Worm (Caenorhabditis elegans) whole organism, L3 larva: ENCODE results near the gene K08E7.8.

Source experiments
- R02D3.7 ChIP-seq: fragments of 150-350 bp; optimal IDR thresholded peaks from 2 replicates; lab custom pipeline; 2014; ENCODE audit warnings: missing biosample characterization, missing genetic modification characterization
- ZK546.5 ChIP-seq: sonication (generic microtip); optimal IDR thresholded peaks from 2 replicates; lab custom pipeline; 2017; ENCODE audit warnings: missing biosample characterization, missing genetic modification characterization
- ceh-28 ChIP-seq: fragments of 150-350 bp; optimal IDR thresholded peaks from 2 replicates; lab custom pipeline; 2014; ENCODE audit warnings: missing biosample characterization, missing genetic modification reagents, missing genetic modification characterization
- elt-2 ChIP-seq: sonication (generic microtip); optimal IDR thresholded peaks from 2 replicates; lab custom pipeline; 2016; ENCODE audit warnings: missing genetic modification reagents, mild to moderate bottlenecking, missing genetic modification characterization, missing compliant biosample characterization
- lin-15B ChIP-seq: fragments of 150-350 bp; optimal IDR thresholded peaks from 2 replicates; lab custom pipeline; 2014; ENCODE audit warnings: missing biosample characterization, missing genetic modification characterization
- lin-39 ChIP-seq: fragments of 150-350 bp; optimal IDR thresholded peaks from 2 replicates; lab custom pipeline; 2018; ENCODE audit warnings: missing biosample characterization, missing genetic modification reagents, missing genetic modification characterization
- nhr-12 ChIP-seq: fragments of 150-350 bp; optimal IDR thresholded peaks from 2 replicates; lab custom pipeline; 2014; ENCODE audit warnings: missing biosample characterization, missing genetic modification characterization
- nhr-237 ChIP-seq: fragments of 150-350 bp; optimal IDR thresholded peaks from 2 replicates; lab custom pipeline; 2014; ENCODE audit warnings: missing biosample characterization, missing genetic modification characterization
- nhr-25 ChIP-seq: sonication (generic microtip); optimal IDR thresholded peaks from 2 replicates; lab custom pipeline; 2017; ENCODE audit warnings: missing biosample characterization, missing genetic modification characterization
- nhr-28 ChIP-seq: fragments of 150-350 bp; optimal IDR thresholded peaks from 2 replicates; lab custom pipeline; 2014; ENCODE audit warnings: missing biosample characterization, missing genetic modification characterization
- unc-62 ChIP-seq: fragments of 150-350 bp; sonication (generic microtip); optimal IDR thresholded peaks from 4 replicates; lab custom pipeline; 2014; ENCODE audit warnings: missing biosample characterization, missing genetic modification reagents, missing genetic modification characterization

ce11 chrIV:12536358-12536757, 49.5 kb downstream of the K08E7.8 start:
- TF ChIP-seq nhr-237 = no peak
- no peak for TF ChIP-seq nhr-12 (tag; lab: Kevin White, UChicago)
- TF ChIP-seq elt-2 (tag; lab: Kevin White, UChicago) = no peak
- no peak for TF ChIP-seq lin-39 (tag; lab: Kevin White, UChicago)
- TF ChIP-seq ceh-28 (tag; lab: Kevin White, UChicago) = no peak
- TF ChIP-seq unc-62 (GFP tag; lab: Kevin White, UChicago) = no peak
- no peak for TF ChIP-seq R02D3.7
- TF ChIP-seq nhr-28 (tag; lab: Kevin White, UChicago) = no peak
- TF ChIP-seq nhr-25 (tag; lab: Kevin White, UChicago) = no peak
- TF ChIP-seq lin-15B (tag; lab: Kevin White, UChicago) = no peak
- TF ChIP-seq ZK546.5 (tag; lab: Kevin White, UChicago) = no peak
